Fruit fly (Drosophila melanogaster) whole organism, prepupa: ENCODE results near the gene CG31792.

ENCODE experiments used
- Blimp-1 ChIP-seq: fragments of 200-800 bp; sonication (Bioruptor generic); optimal IDR thresholded peaks from 3 replicates; lab custom pipeline; 2017; ENCODE audit warnings: missing biosample characterization, missing genetic modification characterization, mild to moderate bottlenecking, moderate library complexity, missing genetic modification reagents
- CG10631 ChIP-seq: fragments of 200-800 bp; sonication (Bioruptor generic); optimal IDR thresholded peaks from 2 replicates; lab custom pipeline; 2016; ENCODE audit warnings: missing biosample characterization, missing genetic modification characterization
- CG10669 ChIP-seq: fragments of 200-800 bp; sonication (Bioruptor generic); optimal IDR thresholded peaks from 3 replicates; lab custom pipeline; 2018; ENCODE audit warnings: missing biosample characterization, mild to moderate bottlenecking, missing genetic modification characterization, moderate library complexity
- CG11294 ChIP-seq: fragments of 200-800 bp; sonication (Bioruptor generic); IDR thresholded peaks from 2 replicates; pipeline ENCODE4 v1.3.6; 2022; ENCODE audit warnings: missing biosample characterization, missing genetic modification characterization
- CG15336 ChIP-seq: fragments of 200-800 bp; sonication (Bioruptor generic); IDR thresholded peaks from 2 replicates; pipeline ENCODE4 v1.3.6; 2022; ENCODE audit warnings: missing biosample characterization, missing genetic modification characterization
- CG1621 ChIP-seq: fragments of 200-800 bp; sonication (Bioruptor generic); optimal IDR thresholded peaks from 3 replicates; lab custom pipeline; 2018; ENCODE audit warnings: missing biosample characterization, mild to moderate bottlenecking, missing genetic modification characterization
- CG16779 ChIP-seq: fragments of 200-800 bp; sonication (Bioruptor generic); optimal IDR thresholded peaks from 3 replicates; lab custom pipeline; 2017; ENCODE audit warnings: missing biosample characterization, mild to moderate bottlenecking, missing genetic modification characterization
- CG31627 ChIP-seq: fragments of 200-800 bp; sonication (Bioruptor generic); optimal IDR thresholded peaks from 3 replicates; lab custom pipeline; 2016; ENCODE audit warnings: missing biosample characterization, missing genetic modification characterization
- CG3919 ChIP-seq: fragments of 200-800 bp; sonication (Bioruptor generic); optimal IDR thresholded peaks from 3 replicates; lab custom pipeline; 2016; ENCODE audit warnings: missing biosample characterization, missing genetic modification characterization
- CG4318 ChIP-seq: fragments of 200-800 bp; sonication (Bioruptor generic); optimal IDR thresholded peaks from 3 replicates; lab custom pipeline; 2017; ENCODE audit warnings: missing biosample characterization, mild to moderate bottlenecking, missing genetic modification characterization
- CG6163 ChIP-seq: fragments of 200-800 bp; sonication (Bioruptor generic); IDR thresholded peaks from 3 replicates; pipeline ENCODE4 v1.3.6; 2022; ENCODE audit warnings: missing biosample characterization, missing genetic modification characterization
- CG6276 ChIP-seq: fragments of 200-800 bp; sonication (Bioruptor generic); optimal IDR thresholded peaks from 2 replicates; lab custom pipeline; 2017; ENCODE audit warnings: missing biosample characterization, mild to moderate bottlenecking, missing genetic modification characterization
- CG6808 ChIP-seq: fragments of 200-800 bp; sonication (Bioruptor generic); optimal IDR thresholded peaks from 3 replicates; lab custom pipeline; 2017; ENCODE audit warnings: missing biosample characterization, missing genetic modification characterization, mild to moderate bottlenecking, moderate library complexity, missing genetic modification reagents
- CG7368 ChIP-seq: fragments of 200-800 bp; sonication (Bioruptor generic); optimal IDR thresholded peaks from 3 replicates; lab custom pipeline; 2016; ENCODE audit warnings: missing biosample characterization, missing genetic modification characterization
- CG8632 ChIP-seq: fragments of 200-800 bp; sonication (Bioruptor generic); optimal IDR thresholded peaks from 3 replicates; lab custom pipeline; 2016; ENCODE audit warnings: missing biosample characterization, missing genetic modification characterization
- CG9139 ChIP-seq: fragments of 200-800 bp; sonication (Bioruptor generic); optimal IDR thresholded peaks from 3 replicates; lab custom pipeline; 2017; ENCODE audit warnings: missing biosample characterization, mild to moderate bottlenecking, missing genetic modification characterization
- Eip75B ChIP-seq: fragments of 200-800 bp; sonication (Bioruptor generic); optimal IDR thresholded peaks from 3 replicates; lab custom pipeline; 2016; ENCODE audit warnings: missing biosample characterization, missing genetic modification characterization
- Eip78C ChIP-seq: fragments of 200-800 bp; sonication (Bioruptor generic); peaks from one replicate; lab custom pipeline; 2016; ENCODE audit warnings: missing biosample characterization, missing genetic modification characterization
- Eip93F ChIP-seq: fragments of 200-800 bp; sonication (Bioruptor generic); optimal IDR thresholded peaks from 2 replicates; lab custom pipeline; 2016; ENCODE audit warnings: missing biosample characterization, mild to moderate bottlenecking, missing genetic modification characterization
- Ets21C ChIP-seq: fragments of 200-800 bp; sonication (Bioruptor generic); optimal IDR thresholded peaks from 3 replicates; lab custom pipeline; 2016; ENCODE audit warnings: missing biosample characterization, missing genetic modification characterization
- Ets96B ChIP-seq: fragments of 200-800 bp; optimal IDR thresholded peaks from 2 replicates; lab custom pipeline; 2019; ENCODE audit warnings: missing biosample characterization, mild to moderate bottlenecking, missing genetic modification characterization, moderate library complexity
- Hr39 ChIP-seq: fragments of 200-800 bp; sonication (Bioruptor generic); optimal IDR thresholded peaks from 2 replicates; lab custom pipeline; 2016; ENCODE audit warnings: missing biosample characterization, missing genetic modification characterization
- Hr4 ChIP-seq: fragments of 200-800 bp; sonication (Bioruptor generic); optimal IDR thresholded peaks from 3 replicates; lab custom pipeline; 2016; ENCODE audit warnings: missing biosample characterization, missing genetic modification characterization
- Lpt ChIP-seq: fragments of 200-800 bp; sonication (Bioruptor generic); optimal IDR thresholded peaks from 3 replicates; lab custom pipeline; 2016; ENCODE audit warnings: missing biosample characterization, missing genetic modification characterization
- Met ChIP-seq: fragments of 200-800 bp; sonication (Bioruptor generic); optimal IDR thresholded peaks from 3 replicates; lab custom pipeline; 2016; ENCODE audit warnings: missing biosample characterization, missing genetic modification characterization
- OdsH ChIP-seq: fragments of 200-800 bp; sonication (Bioruptor generic); optimal IDR thresholded peaks from 3 replicates; lab custom pipeline; 2016; ENCODE audit warnings: missing biosample characterization, missing genetic modification characterization
- Smox ChIP-seq: fragments of 200-800 bp; sonication (Bioruptor generic); optimal IDR thresholded peaks from 3 replicates; lab custom pipeline; 2016; ENCODE audit warnings: missing biosample characterization, missing genetic modification characterization
- Sox102F ChIP-seq: fragments of 200-800 bp; sonication (Bioruptor generic); optimal IDR thresholded peaks from 2 replicates; lab custom pipeline; 2016; ENCODE audit warnings: missing biosample characterization, mild to moderate bottlenecking, missing genetic modification characterization
- Sox14 ChIP-seq: fragments of 200-800 bp; sonication (Bioruptor generic); optimal IDR thresholded peaks from 3 replicates; lab custom pipeline; 2016; ENCODE audit warnings: missing biosample characterization, missing genetic modification characterization
- Sox15 ChIP-seq: fragments of 200-800 bp; sonication (Bioruptor generic); optimal IDR thresholded peaks from 3 replicates; lab custom pipeline; 2016; ENCODE audit warnings: missing biosample characterization, missing genetic modification characterization
- achi ChIP-seq: fragments of 200-800 bp; sonication (Bioruptor generic); optimal IDR thresholded peaks from 3 replicates; lab custom pipeline; 2016; ENCODE audit warnings: missing biosample characterization, missing genetic modification characterization
- acj6 ChIP-seq: fragments of 200-800 bp; sonication (Bioruptor generic); optimal IDR thresholded peaks from 3 replicates; lab custom pipeline; 2016; ENCODE audit warnings: missing biosample characterization, missing genetic modification characterization
- cyc ChIP-seq: fragments of 200-800 bp; sonication (Bioruptor generic); optimal IDR thresholded peaks from 3 replicates; lab custom pipeline; 2016; ENCODE audit warnings: missing biosample characterization, missing genetic modification characterization
- dsx ChIP-seq: fragments of 200-800 bp; optimal IDR thresholded peaks from 3 replicates; lab custom pipeline; 2019; ENCODE audit warnings: missing biosample characterization, mild to moderate bottlenecking, missing genetic modification characterization, moderate library complexity; ENCODE audit not compliant: poor library complexity, severe bottlenecking
- eg ChIP-seq: fragments of 200-800 bp; sonication (Bioruptor generic); IDR thresholded peaks from 3 replicates; pipeline ENCODE4 v1.3.6; 2022; ENCODE audit warnings: missing biosample characterization, missing genetic modification characterization
- fd59A ChIP-seq: fragments of 200-800 bp; sonication (Bioruptor generic); optimal IDR thresholded peaks from 2 replicates; lab custom pipeline; 2017; ENCODE audit warnings: missing biosample characterization, mild to moderate bottlenecking, missing genetic modification characterization, missing genetic modification reagents
- fd85E ChIP-seq: fragments of 200-800 bp; sonication (Bioruptor generic); optimal IDR thresholded peaks from 3 replicates; lab custom pipeline; 2016; ENCODE audit warnings: missing biosample characterization, missing genetic modification characterization
- lz ChIP-seq: fragments of 200-800 bp; sonication (Bioruptor generic); optimal IDR thresholded peaks from 3 replicates; lab custom pipeline; 2016; ENCODE audit warnings: missing biosample characterization, missing genetic modification characterization
- net ChIP-seq: fragments of 200-800 bp; sonication (Bioruptor generic); optimal IDR thresholded peaks from 3 replicates; lab custom pipeline; 2016; ENCODE audit warnings: missing biosample characterization, missing genetic modification characterization
- pdm3 ChIP-seq: fragments of 200-800 bp; sonication (Bioruptor generic); optimal IDR thresholded peaks from 3 replicates; lab custom pipeline; 2016; ENCODE audit warnings: missing biosample characterization, missing genetic modification characterization
- salr ChIP-seq, 2 experiments: fragments of 200-800 bp; sonication (Bioruptor generic); optimal IDR thresholded peaks; 3 replicates each; lab custom pipeline; 2016 to 2018; ENCODE audit warnings: missing biosample characterization in 2 of 2, missing genetic modification characterization in 2 of 2, mild to moderate bottlenecking in 1 of 2
- ss ChIP-seq, 2 experiments: fragments of 200-800 bp; sonication (Bioruptor generic); optimal IDR thresholded peaks; 2 replicates in 1 of 2; 3 replicates in 1 of 2; lab custom pipeline; 2017 to 2018; ENCODE audit warnings: mild to moderate bottlenecking in 2 of 2, missing biosample characterization in 2 of 2, missing genetic modification characterization in 2 of 2, moderate library complexity in 1 of 2
- svp ChIP-seq: fragments of 200-800 bp; sonication (Bioruptor generic); peaks from one replicate; lab custom pipeline; 2016; ENCODE audit warnings: missing biosample characterization, missing genetic modification characterization
- topi ChIP-seq: fragments of 200-800 bp; sonication (Bioruptor generic); optimal IDR thresholded peaks from 3 replicates; lab custom pipeline; 2016; ENCODE audit warnings: missing biosample characterization, missing genetic modification characterization
- vri ChIP-seq: fragments of 200-800 bp; sonication (Bioruptor generic); optimal IDR thresholded peaks from 3 replicates; lab custom pipeline; 2016; ENCODE audit warnings: missing biosample characterization, mild to moderate bottlenecking, missing genetic modification characterization

CG31792 gene

DNA sequence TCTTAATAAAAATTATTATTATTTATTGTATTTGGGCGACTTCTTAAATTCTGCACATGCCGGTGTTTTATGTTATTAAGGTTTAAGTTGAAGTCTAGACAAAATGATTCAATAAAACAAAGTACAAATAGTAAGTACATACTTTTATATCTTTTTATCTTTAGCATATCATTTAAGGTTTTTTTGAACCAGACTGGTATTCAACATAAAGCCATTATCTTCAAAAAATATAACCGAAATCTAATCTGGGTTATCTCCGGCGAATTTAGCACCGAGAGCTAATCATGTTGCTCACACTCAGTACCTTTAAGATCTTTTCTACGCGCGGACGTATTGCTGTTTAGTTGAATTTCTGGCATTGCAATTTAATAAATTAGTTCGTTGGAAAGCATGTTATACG, at the start of gene CG31792:
Gene CG31792, plus strand, starts transcription at position 301 of the 400 bp plus-strand sequence.
- TF ChIP-seq OdsH = no peak
- TF ChIP-seq CG9139 (GFP tag; lab: Kevin White, UChicago) = no peak
- TF ChIP-seq CG10669 (GFP tag; lab: Kevin White, UChicago) = no peak
- TF ChIP-seq Sox14 (GFP tag; lab: Kevin White, UChicago) = no peak
- no peak for TF ChIP-seq CG6163 (GFP tag; lab: Robert Waterston, UW)
- TF ChIP-seq cyc (GFP tag; lab: Kevin White, UChicago) = no peak
- TF ChIP-seq Sox15 (GFP tag; lab: Kevin White, UChicago) = no peak
- TF ChIP-seq Blimp-1 (GFP tag; lab: Kevin White, UChicago) = no peak
- no peak for TF ChIP-seq Ets96B
- TF ChIP-seq CG1621 = no peak
- TF ChIP-seq CG10631 (GFP tag; lab: Kevin White, UChicago) = no peak
- no peak for TF ChIP-seq pdm3 (GFP tag; lab: Kevin White, UChicago)
- TF ChIP-seq Lpt (GFP tag; lab: Kevin White, UChicago) = no peak
- TF ChIP-seq CG6276 = no peak
- no peak for TF ChIP-seq fd59A
- TF ChIP-seq CG16779 (tag; lab: Kevin White, UChicago) = no peak

DNA sequence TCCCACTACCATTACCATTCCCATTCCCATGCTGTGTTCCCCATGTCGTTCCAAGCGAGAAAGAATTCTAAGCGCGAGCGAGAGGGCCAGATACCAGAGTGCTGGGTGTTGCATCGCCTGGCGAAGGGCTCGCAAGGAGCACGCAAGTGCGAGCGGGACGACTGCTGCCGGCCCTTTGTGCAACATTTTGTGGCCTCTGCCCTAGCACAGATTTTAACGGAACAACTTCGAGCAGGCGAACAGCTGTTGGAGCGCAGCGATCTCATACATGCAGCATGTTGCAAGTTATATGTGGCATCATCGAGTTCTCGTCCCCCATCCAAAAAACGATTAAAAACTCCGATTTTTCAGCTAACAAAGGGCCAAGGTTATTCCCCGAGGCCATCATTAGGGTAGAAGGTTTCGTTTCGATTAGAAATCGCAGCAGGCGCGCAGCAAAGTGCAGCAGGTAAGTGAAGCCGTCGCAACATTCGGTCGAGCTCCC, 49.7 kb upstream of the CG31792 start:
- TF ChIP-seq svp (GFP tag; lab: Kevin White, UChicago) (peak; percentile 67), net (GFP tag; lab: Kevin White, UChicago) (no peak), achi (GFP tag; lab: Kevin White, UChicago) (no peak), salr (GFP tag; optimal IDR thresholded peaks at IDR 0.05; lab: Kevin White, UChicago) (no peak), CG3919 (GFP tag; lab: Kevin White, UChicago) (no peak), dsx (peak; percentile 96)

DNA sequence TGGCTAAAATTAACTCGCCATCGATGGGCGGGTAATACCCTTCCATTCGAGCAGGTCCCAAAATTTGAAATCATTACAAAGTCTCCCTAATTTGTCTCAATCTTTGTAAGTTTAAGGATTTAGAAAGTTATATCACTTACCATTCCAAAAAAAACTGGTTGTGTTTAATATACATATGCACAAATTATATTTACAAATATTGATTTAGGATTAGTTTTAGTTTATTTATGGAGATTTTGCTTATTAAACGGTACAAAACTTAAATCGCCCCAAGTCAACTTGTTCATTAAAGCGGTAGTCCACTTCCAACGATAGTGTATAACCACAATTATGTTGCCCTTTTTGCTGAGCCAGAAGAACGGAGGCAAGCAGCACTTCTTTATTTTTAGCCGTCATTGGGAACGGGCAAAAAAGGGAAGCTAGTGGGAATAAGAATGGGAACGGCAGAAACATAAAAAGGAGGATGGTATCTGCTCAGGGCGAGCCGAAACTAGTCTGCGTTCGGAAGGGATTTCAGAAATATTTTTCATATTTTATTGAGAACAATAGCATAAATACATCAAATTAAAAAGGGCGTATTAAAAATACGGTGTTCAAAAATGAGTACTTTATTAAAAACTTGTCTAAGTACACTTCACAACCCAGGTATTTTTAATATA, 49.1 kb upstream of the CG31792 start:
- TF ChIP-seq Eip78C (GFP tag; lab: Kevin White, UChicago) = peak; percentile 95
- peak; percentile 82 for TF ChIP-seq Smox
- peak; percentile 84 to 85 for TF ChIP-seq ss (GFP tag; optimal IDR thresholded peaks at IDR 0.05; lab: Kevin White, UChicago)
- TF ChIP-seq fd85E (GFP tag; lab: Kevin White, UChicago) = no peak
- peak; percentile 91 for TF ChIP-seq CG10631 (GFP tag; lab: Kevin White, UChicago)
- TF ChIP-seq eg (GFP tag; lab: Robert Waterston, UW) = peak; percentile 52; the same call in 2 of the 3 replicates
- peak; percentile 65 for TF ChIP-seq CG6276
- TF ChIP-seq CG4318 (GFP tag; lab: Kevin White, UChicago) = peak; percentile 59
- peak; percentile 85 for TF ChIP-seq lz (GFP tag; lab: Kevin White, UChicago)
- TF ChIP-seq CG7368 (GFP tag; lab: Kevin White, UChicago) = peak; percentile 64
- TF ChIP-seq achi (GFP tag; lab: Kevin White, UChicago) = peak; percentile 83
- TF ChIP-seq dsx = peak; percentile 86
- TF ChIP-seq OdsH = peak; percentile 84
- peak; percentile 82 for TF ChIP-seq Eip75B
- peak; percentile 78 for TF ChIP-seq net (GFP tag; lab: Kevin White, UChicago)
- TF ChIP-seq CG1621 = peak; percentile 75
- no peak for TF ChIP-seq CG11294 (GFP tag; lab: Robert Waterston, UW)
- peak; percentile 73 for TF ChIP-seq Hr39
- peak; percentile 81 for TF ChIP-seq Hr4 (GFP tag; lab: Kevin White, UChicago)
- peak; percentile 89 for TF ChIP-seq CG6808
- peak; percentile 79 for TF ChIP-seq vri (GFP tag; lab: Kevin White, UChicago)
- TF ChIP-seq CG8632 = peak; percentile 86
- peak; percentile 82 for TF ChIP-seq topi (GFP tag; lab: Kevin White, UChicago)
- peak in 1 of 2 experiments; percentile 90 for TF ChIP-seq salr (GFP tag; optimal IDR thresholded peaks at IDR 0.05; lab: Kevin White, UChicago)
- TF ChIP-seq Ets21C = peak; percentile 64
- peak; percentile 87 for TF ChIP-seq CG15336 (GFP tag; lab: Robert Waterston, UW)
- peak; percentile 81 for TF ChIP-seq CG31627 (GFP tag; lab: Kevin White, UChicago)
- peak; percentile 84 for TF ChIP-seq Sox102F
- TF ChIP-seq fd59A = peak; percentile 86
- TF ChIP-seq Sox14 (GFP tag; lab: Kevin White, UChicago) = peak; percentile 83
- TF ChIP-seq Met (GFP tag; lab: Kevin White, UChicago) = peak; percentile 88
- TF ChIP-seq Eip93F (GFP tag; lab: Kevin White, UChicago) = no peak
- peak; percentile 81 for TF ChIP-seq CG10669 (GFP tag; lab: Kevin White, UChicago)
- TF ChIP-seq acj6 (GFP tag; lab: Kevin White, UChicago) = peak; percentile 92
- TF ChIP-seq CG16779 (tag; lab: Kevin White, UChicago) = peak; percentile 41
- peak; percentile 52 for TF ChIP-seq Sox15 (GFP tag; lab: Kevin White, UChicago)
